Fruit fly (Drosophila melanogaster) whole organism, prepupa: ENCODE results near the gene CG2865.

ENCODE experiments used
- Blimp-1 ChIP-seq: fragments of 200-800 bp; sonication (Bioruptor generic); optimal IDR thresholded peaks from 3 replicates; lab custom pipeline; 2017; ENCODE audit warnings: missing biosample characterization, missing genetic modification characterization, mild to moderate bottlenecking, moderate library complexity, missing genetic modification reagents
- CG16779 ChIP-seq: fragments of 200-800 bp; sonication (Bioruptor generic); optimal IDR thresholded peaks from 3 replicates; lab custom pipeline; 2017; ENCODE audit warnings: missing biosample characterization, mild to moderate bottlenecking, missing genetic modification characterization
- CG3032 ChIP-seq: fragments of 200-800 bp; optimal IDR thresholded peaks from 2 replicates; lab custom pipeline; 2019; ENCODE audit warnings: missing biosample characterization, mild to moderate bottlenecking, missing genetic modification characterization, moderate library complexity
- CG31627 ChIP-seq: fragments of 200-800 bp; sonication (Bioruptor generic); optimal IDR thresholded peaks from 3 replicates; lab custom pipeline; 2016; ENCODE audit warnings: missing biosample characterization, missing genetic modification characterization
- CG34406 ChIP-seq: fragments of 200-800 bp; sonication (Bioruptor generic); optimal IDR thresholded peaks from 3 replicates; lab custom pipeline; 2016; ENCODE audit warnings: missing biosample characterization, missing genetic modification characterization
- CG3919 ChIP-seq: fragments of 200-800 bp; sonication (Bioruptor generic); optimal IDR thresholded peaks from 3 replicates; lab custom pipeline; 2016; ENCODE audit warnings: missing biosample characterization, missing genetic modification characterization
- CG6163 ChIP-seq: fragments of 200-800 bp; sonication (Bioruptor generic); IDR thresholded peaks from 3 replicates; pipeline ENCODE4 v1.3.6; 2022; ENCODE audit warnings: missing biosample characterization, missing genetic modification characterization
- CG6276 ChIP-seq: fragments of 200-800 bp; sonication (Bioruptor generic); optimal IDR thresholded peaks from 2 replicates; lab custom pipeline; 2017; ENCODE audit warnings: missing biosample characterization, mild to moderate bottlenecking, missing genetic modification characterization
- CG6792 ChIP-seq: fragments of 200-800 bp; sonication (Bioruptor generic); optimal IDR thresholded peaks from 3 replicates; lab custom pipeline; 2016; ENCODE audit warnings: missing biosample characterization, missing genetic modification characterization
- CG6808 ChIP-seq: fragments of 200-800 bp; sonication (Bioruptor generic); optimal IDR thresholded peaks from 3 replicates; lab custom pipeline; 2017; ENCODE audit warnings: missing biosample characterization, missing genetic modification characterization, mild to moderate bottlenecking, moderate library complexity, missing genetic modification reagents
- CG6854 ChIP-seq: fragments of 200-800 bp; sonication (Bioruptor generic); optimal IDR thresholded peaks from 2 replicates; lab custom pipeline; 2017; ENCODE audit warnings: missing biosample characterization, mild to moderate bottlenecking, missing genetic modification characterization
- CG7368 ChIP-seq: fragments of 200-800 bp; sonication (Bioruptor generic); optimal IDR thresholded peaks from 3 replicates; lab custom pipeline; 2016; ENCODE audit warnings: missing biosample characterization, missing genetic modification characterization
- CG8119 ChIP-seq: fragments of 200-800 bp; sonication (Bioruptor generic); IDR thresholded peaks from 3 replicates; pipeline ENCODE4 v1.3.6; 2022; ENCODE audit warnings: missing biosample characterization, missing genetic modification characterization
- CG8319 ChIP-seq: fragments of 200-800 bp; sonication (Bioruptor generic); optimal IDR thresholded peaks from 3 replicates; lab custom pipeline; 2016; ENCODE audit warnings: missing biosample characterization, missing genetic modification characterization
- Eip78C ChIP-seq: fragments of 200-800 bp; sonication (Bioruptor generic); peaks from one replicate; lab custom pipeline; 2016; ENCODE audit warnings: missing biosample characterization, missing genetic modification characterization
- Gug ChIP-seq: fragments of 200-800 bp; sonication (Bioruptor generic); IDR thresholded peaks from 2 replicates; pipeline ENCODE4 v1.3.6; 2022; ENCODE audit warnings: missing biosample characterization, missing genetic modification characterization
- Hr4 ChIP-seq: fragments of 200-800 bp; sonication (Bioruptor generic); optimal IDR thresholded peaks from 3 replicates; lab custom pipeline; 2016; ENCODE audit warnings: missing biosample characterization, missing genetic modification characterization
- Lpt ChIP-seq: fragments of 200-800 bp; sonication (Bioruptor generic); optimal IDR thresholded peaks from 3 replicates; lab custom pipeline; 2016; ENCODE audit warnings: missing biosample characterization, missing genetic modification characterization
- Met ChIP-seq: fragments of 200-800 bp; sonication (Bioruptor generic); optimal IDR thresholded peaks from 3 replicates; lab custom pipeline; 2016; ENCODE audit warnings: missing biosample characterization, missing genetic modification characterization
- Sox14 ChIP-seq: fragments of 200-800 bp; sonication (Bioruptor generic); optimal IDR thresholded peaks from 3 replicates; lab custom pipeline; 2016; ENCODE audit warnings: missing biosample characterization, missing genetic modification characterization
- achi ChIP-seq: fragments of 200-800 bp; sonication (Bioruptor generic); optimal IDR thresholded peaks from 3 replicates; lab custom pipeline; 2016; ENCODE audit warnings: missing biosample characterization, missing genetic modification characterization
- dac ChIP-seq: fragments of 200-800 bp; sonication (Bioruptor generic); optimal IDR thresholded peaks from 2 replicates; lab custom pipeline; 2017; ENCODE audit warnings: missing biosample characterization, mild to moderate bottlenecking, missing genetic modification characterization
- dsx ChIP-seq: fragments of 200-800 bp; optimal IDR thresholded peaks from 3 replicates; lab custom pipeline; 2019; ENCODE audit warnings: missing biosample characterization, mild to moderate bottlenecking, missing genetic modification characterization, moderate library complexity; ENCODE audit not compliant: poor library complexity, severe bottlenecking
- eg ChIP-seq: fragments of 200-800 bp; sonication (Bioruptor generic); IDR thresholded peaks from 3 replicates; pipeline ENCODE4 v1.3.6; 2022; ENCODE audit warnings: missing biosample characterization, missing genetic modification characterization
- fd85E ChIP-seq: fragments of 200-800 bp; sonication (Bioruptor generic); optimal IDR thresholded peaks from 3 replicates; lab custom pipeline; 2016; ENCODE audit warnings: missing biosample characterization, missing genetic modification characterization
- fkh ChIP-seq: fragments of 200-800 bp; sonication (Bioruptor generic); optimal IDR thresholded peaks from 3 replicates; lab custom pipeline; 2017; ENCODE audit warnings: missing biosample characterization, mild to moderate bottlenecking, missing genetic modification characterization, moderate library complexity
- pdm3 ChIP-seq: fragments of 200-800 bp; sonication (Bioruptor generic); optimal IDR thresholded peaks from 3 replicates; lab custom pipeline; 2016; ENCODE audit warnings: missing biosample characterization, missing genetic modification characterization
- salr ChIP-seq, 2 experiments: fragments of 200-800 bp; sonication (Bioruptor generic); optimal IDR thresholded peaks; 3 replicates each; lab custom pipeline; 2016 to 2018; ENCODE audit warnings: missing biosample characterization in 2 of 2, missing genetic modification characterization in 2 of 2, mild to moderate bottlenecking in 1 of 2
- ss ChIP-seq, 2 experiments: fragments of 200-800 bp; sonication (Bioruptor generic); optimal IDR thresholded peaks; 2 replicates in 1 of 2; 3 replicates in 1 of 2; lab custom pipeline; 2017 to 2018; ENCODE audit warnings: mild to moderate bottlenecking in 2 of 2, missing biosample characterization in 2 of 2, missing genetic modification characterization in 2 of 2, moderate library complexity in 1 of 2
- svp ChIP-seq: fragments of 200-800 bp; sonication (Bioruptor generic); peaks from one replicate; lab custom pipeline; 2016; ENCODE audit warnings: missing biosample characterization, missing genetic modification characterization
- vri ChIP-seq: fragments of 200-800 bp; sonication (Bioruptor generic); optimal IDR thresholded peaks from 3 replicates; lab custom pipeline; 2016; ENCODE audit warnings: missing biosample characterization, mild to moderate bottlenecking, missing genetic modification characterization

The CG2865 gene

DNA sequence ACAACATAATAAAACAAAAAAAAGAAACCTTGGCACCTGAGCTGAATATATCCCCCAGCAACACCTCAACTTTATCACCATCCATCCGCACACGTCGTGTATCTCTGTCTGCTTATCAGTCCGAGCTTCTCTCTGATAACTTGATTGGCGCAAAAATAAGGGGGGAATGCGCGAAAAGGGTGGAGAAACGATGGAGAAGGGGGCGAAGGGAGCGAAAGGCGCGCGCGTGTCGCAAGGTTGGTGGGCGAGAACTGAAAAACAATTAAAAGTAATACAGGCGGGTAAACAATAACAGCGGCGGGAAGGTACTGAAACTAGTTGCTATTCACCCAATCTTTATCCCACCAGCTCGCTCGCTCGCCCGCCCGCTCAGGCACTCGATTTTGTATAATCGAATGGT is 7.0 kb downstream of the CG2865 start:
- TF ChIP-seq fkh (GFP tag; lab: Kevin White, UChicago) = peak; percentile 38
- TF ChIP-seq vri (GFP tag; lab: Kevin White, UChicago) = peak; percentile 19
- TF ChIP-seq CG8319 (GFP tag; lab: Kevin White, UChicago) = no peak
- TF ChIP-seq Eip78C (GFP tag; lab: Kevin White, UChicago) = peak; percentile 52
- TF ChIP-seq CG6163 = no peak
- TF ChIP-seq eg = no peak

DNA sequence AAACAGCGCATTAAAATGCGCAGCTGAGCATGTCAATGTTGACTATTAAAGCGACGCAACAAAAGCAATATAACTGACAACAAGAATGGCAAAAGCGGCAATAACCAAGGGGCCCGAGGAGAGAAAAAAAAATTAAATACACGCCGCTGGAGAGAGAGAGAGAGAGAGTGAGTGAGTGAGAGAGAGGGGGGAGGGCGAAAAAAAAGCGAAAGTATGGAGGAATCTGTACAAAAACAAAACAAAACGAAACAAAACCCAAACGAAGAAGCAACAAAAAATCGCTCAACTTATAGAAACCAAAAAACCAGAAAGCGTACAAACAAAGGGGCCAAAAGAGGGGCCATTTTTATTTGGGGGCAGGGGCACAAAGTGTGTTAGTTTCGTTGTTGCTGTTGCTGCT is 9.7 kb downstream of the CG2865 start:
- no peak for TF ChIP-seq CG7368
- peak; percentile 95 for TF ChIP-seq Blimp-1 (GFP tag; lab: Kevin White, UChicago)
- no peak for TF ChIP-seq CG31627 (GFP tag; lab: Kevin White, UChicago)
- peak; percentile 29 for TF ChIP-seq Lpt
- TF ChIP-seq Sox14 (GFP tag; lab: Kevin White, UChicago) = no peak
- 0 out of 3 replicates have a peak, but pooled peaks have one; percentile 50 for TF ChIP-seq CG6163
- TF ChIP-seq Met = no peak
- TF ChIP-seq Eip78C (GFP tag; lab: Kevin White, UChicago) = peak; percentile 10
- TF ChIP-seq dac (GFP tag; lab: Kevin White, UChicago) = no peak
- no peak for TF ChIP-seq salr (GFP tag; optimal IDR thresholded peaks at IDR 0.05; lab: Kevin White, UChicago)
- 0 out of 3 replicates have a peak, but pooled peaks have one; percentile 26 for TF ChIP-seq eg
- peak; percentile 14 for TF ChIP-seq achi (GFP tag; lab: Kevin White, UChicago)
- TF ChIP-seq CG6276 (GFP tag; lab: Kevin White, UChicago) = peak; percentile 0
- TF ChIP-seq CG6854 (GFP tag; lab: Kevin White, UChicago) = peak; percentile 15
- peak; percentile 15 for TF ChIP-seq CG34406
- no peak for TF ChIP-seq Gug (GFP tag; lab: Robert Waterston, UW)
- peak; percentile 17 for TF ChIP-seq CG6792
- peak; percentile 1 for TF ChIP-seq CG3919
- TF ChIP-seq CG8119 (GFP tag; lab: Robert Waterston, UW) = peak; percentile 54; the same call in 1 of the 3 replicates
- TF ChIP-seq ss (GFP tag; optimal IDR thresholded peaks at IDR 0.05; lab: Kevin White, UChicago) = peak; percentile 17 to 32
- TF ChIP-seq CG8319 (GFP tag; lab: Kevin White, UChicago) = no peak
- TF ChIP-seq CG16779 (tag; lab: Kevin White, UChicago) = no peak

DNA sequence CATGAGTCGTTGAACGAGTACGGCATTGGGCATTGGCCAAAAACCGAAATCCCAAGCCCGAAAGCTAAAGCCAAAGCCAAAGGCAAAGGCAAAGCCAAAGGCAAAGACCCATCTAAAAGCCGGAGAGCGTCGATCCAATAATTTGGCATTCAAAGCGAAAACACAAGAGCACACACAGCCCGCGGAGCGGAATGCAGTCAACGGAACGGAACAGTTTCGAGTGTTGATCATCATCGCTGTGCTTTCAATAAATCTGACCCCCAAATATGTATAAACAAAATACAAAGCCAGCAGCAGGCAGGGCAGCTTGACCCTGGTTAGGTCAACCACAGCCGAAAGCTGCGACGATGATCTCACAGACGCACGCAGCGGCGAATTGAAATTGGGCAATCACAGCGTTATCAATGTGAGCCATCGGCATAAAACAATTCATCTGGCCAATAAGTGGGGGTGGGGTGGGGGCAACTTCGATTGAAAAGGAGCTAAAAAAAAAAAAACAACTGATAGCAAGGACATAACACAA is 14.4 kb downstream of the CG2865 start:
- TF ChIP-seq svp (GFP tag; lab: Kevin White, UChicago) (peak; percentile 80), CG3032 (tag; lab: Kevin White, UChicago) (no peak)

DNA sequence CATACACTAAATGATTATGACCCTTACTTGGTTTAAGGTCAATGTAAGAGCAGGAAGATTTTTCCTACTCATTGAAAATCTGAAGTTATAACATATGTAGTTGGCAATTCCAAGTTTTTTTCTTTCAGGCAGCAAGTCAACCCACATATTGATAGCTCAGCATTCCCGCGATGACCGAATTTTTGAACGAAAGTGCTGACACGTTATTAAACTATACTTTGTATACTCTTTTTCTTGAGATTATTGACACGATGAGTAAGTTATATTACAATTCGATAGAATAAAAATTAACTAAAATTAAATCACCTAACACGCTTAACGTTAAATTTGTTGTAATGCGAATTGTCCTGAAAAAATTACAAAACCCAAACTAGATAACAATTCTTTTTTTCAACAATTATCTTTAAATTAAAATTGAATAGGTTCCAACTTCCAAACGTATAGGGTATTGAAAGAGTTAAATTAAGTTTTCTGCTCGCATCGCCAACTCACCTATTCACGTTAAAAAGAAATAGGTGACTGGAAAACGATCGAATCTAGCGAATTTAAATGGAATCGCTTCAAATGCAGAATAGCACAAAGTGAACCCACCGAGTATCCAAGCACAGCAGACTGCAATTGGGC is 17.9 kb downstream of the CG2865 start, which contains the start of gene Vml:
Vml (plus strand) TSS at position 574 of the 624 bp plus-strand sequence.
- TF ChIP-seq fd85E (no peak), salr (GFP tag; optimal IDR thresholded peaks at IDR 0.05; lab: Kevin White, UChicago) (no peak), CG6808 (GFP tag; lab: Kevin White, UChicago) (no peak), Hr4 (GFP tag; lab: Kevin White, UChicago) (no peak), CG6276 (GFP tag; lab: Kevin White, UChicago) (no peak), fkh (GFP tag; lab: Kevin White, UChicago) (no peak), Lpt (no peak), CG31627 (GFP tag; lab: Kevin White, UChicago) (no peak)

DNA sequence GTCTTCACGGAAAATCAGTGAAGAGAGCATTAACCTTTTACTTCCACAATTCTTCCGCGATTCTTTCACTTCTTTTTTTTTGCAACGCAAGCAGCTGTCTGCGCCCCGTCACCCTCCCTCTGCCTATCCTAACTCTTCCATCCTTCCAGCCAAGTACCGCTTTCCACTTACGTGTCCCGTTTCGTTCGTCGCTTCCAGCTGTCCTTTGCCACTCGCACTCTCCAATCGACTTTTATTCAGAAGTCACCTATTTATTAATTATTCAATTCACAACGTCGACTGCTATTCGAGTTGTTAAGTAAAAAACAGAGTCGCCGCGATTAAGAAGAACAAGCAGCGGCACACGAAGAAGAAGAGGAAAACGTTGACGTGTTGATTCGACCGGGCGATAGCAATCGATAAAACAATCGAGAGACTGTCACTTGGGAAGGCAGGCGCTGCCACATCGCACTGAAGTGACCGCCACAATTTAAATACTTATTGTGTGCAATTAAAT is 18.5 kb downstream of the CG2865 start, which contains the start of gene Grp170:
Grp170 (minus strand) TSS at position 365 of the 496 bp plus-strand sequence.
- TF ChIP-seq pdm3 (GFP tag; lab: Kevin White, UChicago) (no peak), CG6854 (GFP tag; lab: Kevin White, UChicago) (peak; percentile 16), ss (GFP tag; optimal IDR thresholded peaks at IDR 0.05; lab: Kevin White, UChicago) (peak in 1 of 2 experiments; percentile 46), fkh (GFP tag; lab: Kevin White, UChicago) (peak; percentile 14), CG6808 (GFP tag; lab: Kevin White, UChicago) (peak; percentile 13), Eip78C (GFP tag; lab: Kevin White, UChicago) (peak; percentile 54), dsx (GFP tag; lab: Kevin White, UChicago) (peak; percentile 16), achi (GFP tag; lab: Kevin White, UChicago) (peak; percentile 99), CG8119 (GFP tag; lab: Robert Waterston, UW) (no peak), CG6276 (GFP tag; lab: Kevin White, UChicago) (no peak), Sox14 (GFP tag; lab: Kevin White, UChicago) (peak; percentile 0)
